Worm (Caenorhabditis elegans) whole organism, L4 larva: Measurements from ENCODE around the gene Y57A10A.13.
"Not testable (repeated sequence)": the region's sequence is repeated elsewhere in the genome, so short reads cannot be mapped to it uniquely, and the experiment has no call there.

Source experiments
- mep-1 ChIP-seq: fragments of 150-350 bp; sonication (generic microtip); optimal IDR thresholded peaks from 3 replicates; lab custom pipeline; 2014; ENCODE audit warnings: missing biosample characterization, missing genetic modification characterization
- nhr-10 ChIP-seq: fragments of 150-350 bp; optimal IDR thresholded peaks from 2 replicates; lab custom pipeline; 2014; ENCODE audit warnings: missing biosample characterization, missing genetic modification characterization
- nhr-11 ChIP-seq: fragments of 150-350 bp; optimal IDR thresholded peaks from 2 replicates; lab custom pipeline; 2014; ENCODE audit warnings: missing biosample characterization, missing genetic modification characterization
- nhr-25 ChIP-seq: sonication (generic microtip); optimal IDR thresholded peaks from 2 replicates; lab custom pipeline; 2017; ENCODE audit warnings: missing genetic modification characterization, mild to moderate bottlenecking, missing compliant biosample characterization, antibody characterized with exemption, moderate library complexity, borderline replicate concordance; ENCODE audit not compliant: insufficient read depth
- nhr-76 ChIP-seq: fragments of 150-350 bp; optimal IDR thresholded peaks from 2 replicates; lab custom pipeline; 2014; ENCODE audit warnings: missing biosample characterization, missing genetic modification characterization
- snpc-4 ChIP-seq: fragments of 150-350 bp; optimal IDR thresholded peaks from 2 replicates; lab custom pipeline; 2014; ENCODE audit warnings: missing biosample characterization, missing genetic modification characterization
- ztf-11 ChIP-seq: fragments of 150-350 bp; optimal IDR thresholded peaks from 2 replicates; lab custom pipeline; 2014; ENCODE audit warnings: missing biosample characterization, missing genetic modification characterization

- not testable (repeated sequence) for TF ChIP-seq mep-1, nhr-10, snpc-4, ztf-11, nhr-25, nhr-11, nhr-76 (tag; lab: Kevin White, UChicago)
These were observed 20.2 kb downstream of the Y57A10A.13 start, which contains the start of gene Y57A10A.8 for ce11 chrII:12164539-12164938.
